Worm (Caenorhabditis elegans) whole organism, L4 larva: ENCODE measurements around the gene K08C7.4.
A peak's percentile ranks its signal among the peaks of the same experiment; 100 is the strongest.

ENCODE experiments used
- F10B5.3 ChIP-seq: sonication (generic microtip); optimal IDR thresholded peaks from 2 replicates; lab custom pipeline; 2016; ENCODE audit warnings: mild to moderate bottlenecking, missing genetic modification characterization, missing compliant biosample characterization
- F26F4.8 ChIP-seq: fragments of 200-800 bp; sonication (Bioruptor generic); conservative IDR thresholded peaks from 2 replicates; pipeline ENCODE4 v1.3.6; 2022; ENCODE audit warnings: missing genetic modification characterization, missing compliant biosample characterization
- F37D6.2 ChIP-seq: sonication (generic microtip); optimal IDR thresholded peaks from 2 replicates; lab custom pipeline; 2016; ENCODE audit warnings: mild to moderate bottlenecking, missing genetic modification characterization, missing compliant biosample characterization
- aha-1 ChIP-seq: fragments of 150-350 bp; peaks from one replicate; lab custom pipeline; 2014; ENCODE audit warnings: missing biosample characterization, missing genetic modification characterization
- ama-1 ChIP-seq: fragments of 150-350 bp; optimal IDR thresholded peaks from 2 replicates; lab custom pipeline; 2014; ENCODE audit warnings: inconsistent platforms, mixed read lengths
- ctbp-1 ChIP-seq: fragments of 200-800 bp; sonication (Bioruptor generic); IDR thresholded peaks from 2 replicates; pipeline ENCODE4 v1.3.6; 2022; ENCODE audit warnings: missing genetic modification reagents, missing genetic modification characterization, missing compliant biosample characterization
- daf-8 ChIP-seq: fragments of 200-800 bp; sonication (Bioruptor generic); IDR thresholded peaks from 2 replicates; pipeline ENCODE4 v1.3.6; 2022; ENCODE audit warnings: missing genetic modification characterization, missing compliant biosample characterization
- dpl-1 ChIP-seq: fragments of 150-350 bp; optimal IDR thresholded peaks from 2 replicates; lab custom pipeline; 2014; ENCODE audit warnings: missing biosample characterization, missing genetic modification reagents, missing genetic modification characterization
- duxl-1 ChIP-seq: sonication (generic microtip); optimal IDR thresholded peaks from 2 replicates; lab custom pipeline; 2016; ENCODE audit warnings: mild to moderate bottlenecking, missing genetic modification characterization, moderate library complexity, missing compliant biosample characterization; ENCODE audit not compliant: poor library complexity
- dve-1 ChIP-seq: sonication (generic microtip); optimal IDR thresholded peaks from 2 replicates; lab custom pipeline; 2017; ENCODE audit warnings: antibody characterized with exemption, mild to moderate bottlenecking, missing genetic modification characterization, missing compliant biosample characterization; ENCODE audit not compliant: insufficient read depth
- gei-8 ChIP-seq: fragments of 200-800 bp; sonication (Bioruptor generic); optimal IDR thresholded peaks from 2 replicates; lab custom pipeline; 2018; ENCODE audit warnings: mild to moderate bottlenecking, missing genetic modification characterization, missing compliant biosample characterization
- hlh-11 ChIP-seq: fragments of 200-800 bp; sonication (Bioruptor generic); optimal IDR thresholded peaks from 2 replicates; lab custom pipeline; 2018; ENCODE audit warnings: mild to moderate bottlenecking, missing genetic modification characterization, missing compliant biosample characterization
- hmg-1.1 ChIP-seq: fragments of 200-800 bp; sonication (Bioruptor generic); IDR thresholded peaks from 2 replicates; pipeline ENCODE4 v1.3.6; 2022; ENCODE audit warnings: missing genetic modification reagents, missing genetic modification characterization, missing compliant biosample characterization
- jun-1 ChIP-seq: fragments of 150-350 bp; optimal IDR thresholded peaks from 2 replicates; lab custom pipeline; 2014; ENCODE audit warnings: missing biosample characterization, missing genetic modification reagents, missing genetic modification characterization
- lin-29 ChIP-seq: fragments of 200-800 bp; sonication (Bioruptor generic); IDR thresholded peaks from 2 replicates; pipeline ENCODE4 v1.3.6; 2022; ENCODE audit warnings: missing genetic modification reagents, missing genetic modification characterization, missing compliant biosample characterization
- lin-38 ChIP-seq: fragments of 200-800 bp; sonication (Bioruptor generic); IDR thresholded peaks from 2 replicates; pipeline ENCODE4 v1.3.6; 2022; ENCODE audit warnings: missing genetic modification reagents, missing genetic modification characterization, missing compliant biosample characterization
- lir-3 ChIP-seq: sonication (generic microtip); optimal IDR thresholded peaks from 2 replicates; lab custom pipeline; 2016; ENCODE audit warnings: mild to moderate bottlenecking, missing genetic modification characterization, missing compliant biosample characterization
- madf-5 ChIP-seq, 2 experiments: fragments of 200-800 bp; sonication (Bioruptor generic); IDR thresholded peaks; 2 replicates each; pipeline ENCODE4 v1.3.6; 2022; ENCODE audit warnings: missing compliant biosample characterization in 2 of 2, missing genetic modification characterization in 2 of 2
- madf-9 ChIP-seq: fragments of 200-800 bp; sonication (Bioruptor generic); conservative IDR thresholded peaks from 2 replicates; pipeline ENCODE4 v1.3.6; 2022; ENCODE audit warnings: missing genetic modification reagents, missing genetic modification characterization, missing compliant biosample characterization
- mdl-1 ChIP-seq, 2 experiments: fragments of 150-350 bp in 1 of 2; sonication (generic microtip) in 1 of 2; optimal IDR thresholded peaks; 2 replicates each; lab custom pipeline; 2014 to 2017; ENCODE audit warnings: missing biosample characterization in 2 of 2, missing genetic modification characterization in 2 of 2
- mxl-3 ChIP-seq: fragments of 200-800 bp; sonication (Bioruptor generic); optimal IDR thresholded peaks from 2 replicates; lab custom pipeline; 2018; ENCODE audit warnings: mild to moderate bottlenecking, missing genetic modification characterization, missing compliant biosample characterization
- nhr-10 ChIP-seq: fragments of 150-350 bp; optimal IDR thresholded peaks from 2 replicates; lab custom pipeline; 2014; ENCODE audit warnings: missing biosample characterization, missing genetic modification characterization
- nhr-25 ChIP-seq: sonication (generic microtip); optimal IDR thresholded peaks from 2 replicates; lab custom pipeline; 2017; ENCODE audit warnings: missing genetic modification characterization, mild to moderate bottlenecking, missing compliant biosample characterization, antibody characterized with exemption, moderate library complexity, borderline replicate concordance; ENCODE audit not compliant: insufficient read depth
- nhr-28 ChIP-seq: fragments of 150-350 bp; optimal IDR thresholded peaks from 2 replicates; lab custom pipeline; 2014; ENCODE audit warnings: missing biosample characterization, missing genetic modification characterization
- nhr-6 ChIP-seq: fragments of 150-350 bp; optimal IDR thresholded peaks from 2 replicates; lab custom pipeline; 2014; ENCODE audit warnings: missing biosample characterization, missing genetic modification characterization
- nhr-76 ChIP-seq: fragments of 150-350 bp; optimal IDR thresholded peaks from 2 replicates; lab custom pipeline; 2014; ENCODE audit warnings: missing biosample characterization, missing genetic modification characterization
- pha-4 ChIP-seq, 2 experiments: fragments of 150-350 bp in 1 of 2; fragments of 200-800 bp in 1 of 2; sonication (Bioruptor generic) in 1 of 2; IDR thresholded peaks in 1 of 2; optimal IDR thresholded peaks in 1 of 2; 2 replicates each; pipeline versions ENCODE4 v1.3.6 to Lab custom; 2014 to 2022; ENCODE audit warnings: missing genetic modification characterization in 2 of 2, missing genetic modification reagents in 2 of 2, missing biosample characterization in 1 of 2, missing compliant biosample characterization in 1 of 2
- pqm-1 ChIP-seq: sonication (generic microtip); optimal IDR thresholded peaks from 2 replicates; lab custom pipeline; 2017; ENCODE audit warnings: missing biosample characterization, missing genetic modification characterization
- skn-1 ChIP-seq: fragments of 150-350 bp; optimal IDR thresholded peaks from 2 replicates; lab custom pipeline; 2014; ENCODE audit warnings: missing biosample characterization, missing genetic modification characterization
- snpc-4 ChIP-seq: fragments of 150-350 bp; optimal IDR thresholded peaks from 2 replicates; lab custom pipeline; 2014; ENCODE audit warnings: missing biosample characterization, missing genetic modification characterization
- spr-1 ChIP-seq: sonication (generic microtip); optimal IDR thresholded peaks from 2 replicates; lab custom pipeline; 2016; ENCODE audit warnings: mild to moderate bottlenecking, missing genetic modification characterization, missing compliant biosample characterization
- tra-1 ChIP-seq: fragments of 200-800 bp; sonication (Bioruptor generic); IDR thresholded peaks from 2 replicates; pipeline ENCODE4 v1.3.6; 2022; ENCODE audit warnings: missing genetic modification reagents, missing genetic modification characterization, missing compliant biosample characterization
- unc-62 ChIP-seq, 3 experiments: fragments of 150-350 bp in 1 of 3; sonication (generic microtip); optimal IDR thresholded peaks in 2 of 3; peaks in 1 of 3; 1 replicate in 1 of 3; 2 replicates in 2 of 3; lab custom pipeline; 2014 to 2017; ENCODE audit warnings: missing biosample characterization in 3 of 3, missing genetic modification characterization in 3 of 3, missing genetic modification reagents in 3 of 3, missing genotype in 1 of 3
- vab-7 ChIP-seq: fragments of 200-800 bp; sonication (Bioruptor generic); IDR thresholded peaks from 2 replicates; pipeline ENCODE4 v1.3.6; 2022; ENCODE audit warnings: missing genetic modification reagents, missing genetic modification characterization, missing compliant biosample characterization

K08C7.4 gene

ce11 chrIV:10666523-10666922 is 13.8 kb downstream of the K08C7.4 start, which contains the start of gene epi-1:
epi-1 (plus strand) TSS chrIV:10666823.
- no peak for TF ChIP-seq skn-1 (tag; lab: Kevin White, UChicago)
- no peak for TF ChIP-seq F10B5.3 (tag; lab: Kevin White, UChicago)
- no peak for TF ChIP-seq dpl-1 (GFP tag; lab: Kevin White, UChicago)
- no peak for TF ChIP-seq hmg-1.1 (GFP tag; lab: Robert Waterston, UW)
- no peak for TF ChIP-seq lir-3 (tag; lab: Kevin White, UChicago)
- TF ChIP-seq ctbp-1 (GFP tag; lab: Robert Waterston, UW): no peak
- no peak for TF ChIP-seq spr-1
- TF ChIP-seq snpc-4 (tag; lab: Kevin White, UChicago): no peak
- TF ChIP-seq nhr-6: no peak
- TF ChIP-seq unc-62 (GFP tag; optimal IDR thresholded peaks at IDR 0.05 in 1 of 2; lab: Kevin White, UChicago): no peak
- TF ChIP-seq unc-62 (tag; optimal IDR thresholded peaks at IDR 0.05; lab: Kevin White, UChicago): no peak

- no peak for TF ChIP-seq mxl-3 (GFP tag; lab: Kevin White, UChicago)
- TF ChIP-seq tra-1 (GFP tag; lab: Robert Waterston, UW): no peak
- no peak for TF ChIP-seq F37D6.2 (tag; lab: Kevin White, UChicago)
- TF ChIP-seq jun-1 (tag; lab: Kevin White, UChicago): no peak
- no peak for TF ChIP-seq nhr-6
- TF ChIP-seq aha-1 (tag; lab: Kevin White, UChicago): no peak
- TF ChIP-seq nhr-25 (tag; lab: Kevin White, UChicago): no peak
- no peak for TF ChIP-seq vab-7
- TF ChIP-seq F26F4.8 (GFP tag; lab: Robert Waterston, UW): no peak
- TF ChIP-seq unc-62 (GFP tag; optimal IDR thresholded peaks at IDR 0.05 in 1 of 2; lab: Kevin White, UChicago): no peak
- TF ChIP-seq unc-62 (tag; optimal IDR thresholded peaks at IDR 0.05; lab: Kevin White, UChicago): no peak
- TF ChIP-seq madf-9: no peak
- no peak for TF ChIP-seq ama-1 (lab: Kevin White, UChicago)
- no peak for TF ChIP-seq madf-5 (GFP tag; IDR thresholded peaks at IDR 0.05; lab: Robert Waterston, UW)
- TF ChIP-seq lin-29: no peak
- no peak for TF ChIP-seq duxl-1
- no peak for TF ChIP-seq gei-8 (GFP tag; lab: Kevin White, UChicago)
- TF ChIP-seq, all 104 proteins: peak for 0
Measured at ce11 chrIV:10664134-10664533, 16.1 kb downstream of the K08C7.4 start, which contains the start of gene K08C7.7. K08C7.7 (plus strand) TSS chrIV:10664434.

- TF ChIP-seq lin-38 (GFP tag; lab: Robert Waterston, UW) (no peak), spr-1 (no peak), pqm-1 (tag; lab: Kevin White, UChicago) (peak; percentile 50), nhr-10 (tag; lab: Kevin White, UChicago) (no peak), nhr-28 (tag; lab: Kevin White, UChicago) (peak; percentile 60), daf-8 (GFP tag; lab: Robert Waterston, UW) (no peak), dve-1 (tag; lab: Kevin White, UChicago) (no peak), nhr-76 (no peak), dpl-1 (GFP tag; lab: Kevin White, UChicago) (no peak), pha-4 (GFP tag; IDR thresholded peaks at IDR 0.05; lab: Robert Waterston, UW) (no peak), pha-4 (tag; optimal IDR thresholded peaks at IDR 0.05; lab: Kevin White, UChicago) (no peak), madf-9 (no peak), hlh-11 (tag; lab: Kevin White, UChicago) (peak; percentile 16)
Measured at ce11 chrIV:10661760-10662159, 18.5 kb downstream of the K08C7.4 start, which contains the start of gene fmo-1. fmo-1 (plus strand) TSS chrIV:10661857.

- peak; percentile 18 for TF ChIP-seq nhr-28 (tag; lab: Kevin White, UChicago)
- no peak for TF ChIP-seq mdl-1 (tag; optimal IDR thresholded peaks at IDR 0.05; lab: Kevin White, UChicago)
- TF ChIP-seq unc-62 (GFP tag; optimal IDR thresholded peaks at IDR 0.05 in 1 of 2; lab: Kevin White, UChicago): peak in 1 of 2 experiments; percentile 79
- TF ChIP-seq unc-62 (tag; optimal IDR thresholded peaks at IDR 0.05; lab: Kevin White, UChicago): no peak
Measured at ce11 chrIV:10661072-10661471, 19.2 kb downstream of the K08C7.4 start.
